Fruit fly (Drosophila melanogaster) S2 (cell line): Measurements from ENCODE around the gene CG42263.

Experiments used
- CG8478 ChIP-seq: fragments of >200 bp; optimal IDR thresholded peaks from 2 replicates; lab custom pipeline; 2018
- CTCF ChIP-seq, 2 experiments: fragments of >200 bp; optimal IDR thresholded peaks; 2 replicates each; lab custom pipeline; 2018

- TF ChIP-seq CTCF (optimal IDR thresholded peaks at IDR 0.05; lab: Kevin White, UChicago) (no peak), CG8478 (lab: Kevin White, UChicago) (no peak)
Measured at dm6 chr3L:19924771-19925304, 30.8 kb downstream of the CG42263 start, which contains the start of gene Grasp65.
